Worm (Caenorhabditis elegans) whole organism, late embryonic: Measurements from ENCODE around the gene C01C10.2.

ENCODE experiments used
- C38D4.7 ChIP-seq: fragments of 200-800 bp; sonication (Bioruptor generic); optimal IDR thresholded peaks from 2 replicates; lab custom pipeline; 2018; ENCODE audit warnings: mild to moderate bottlenecking, missing genetic modification characterization, moderate library complexity, missing compliant biosample characterization
- F13H6.1 ChIP-seq: sonication (generic microtip); optimal IDR thresholded peaks from 2 replicates; lab custom pipeline; 2016; ENCODE audit warnings: missing genetic modification characterization, missing compliant biosample characterization
- T23F11.4 ChIP-seq: fragments of 200-800 bp; sonication (Bioruptor generic); optimal IDR thresholded peaks from 2 replicates; lab custom pipeline; 2018; ENCODE audit warnings: mild to moderate bottlenecking, missing genetic modification characterization, missing compliant biosample characterization
- ama-1 ChIP-seq: fragments of 150-350 bp; optimal IDR thresholded peaks from 2 replicates; lab custom pipeline; 2014
- ceh-22 ChIP-seq: sonication (generic microtip); optimal IDR thresholded peaks from 2 replicates; lab custom pipeline; 2017; ENCODE audit warnings: missing biosample characterization, missing genetic modification characterization
- ceh-24 ChIP-seq: sonication (generic microtip); optimal IDR thresholded peaks from 2 replicates; lab custom pipeline; 2016; ENCODE audit warnings: mild to moderate bottlenecking, missing genetic modification characterization, missing compliant biosample characterization
- ceh-45 ChIP-seq: fragments of 200-800 bp; sonication (Bioruptor generic); IDR thresholded peaks from 2 replicates; pipeline ENCODE4 v1.3.6; 2022; ENCODE audit warnings: missing genetic modification reagents, missing genetic modification characterization, missing compliant biosample characterization
- ceh-48 ChIP-seq: sonication (generic microtip); optimal IDR thresholded peaks from 2 replicates; lab custom pipeline; 2016; ENCODE audit warnings: missing genetic modification characterization, inconsistent platforms, missing compliant biosample characterization
- che-1 ChIP-seq: sonication (generic microtip); optimal IDR thresholded peaks from 2 replicates; lab custom pipeline; 2016; ENCODE audit warnings: mild to moderate bottlenecking, missing genetic modification characterization, missing compliant biosample characterization
- dmd-4 ChIP-seq: sonication (generic microtip); optimal IDR thresholded peaks from 2 replicates; lab custom pipeline; 2016; ENCODE audit warnings: borderline replicate concordance, missing genetic modification characterization, missing compliant biosample characterization
- elt-2 ChIP-seq: sonication (generic microtip); optimal IDR thresholded peaks from 2 replicates; lab custom pipeline; 2016; ENCODE audit warnings: missing genetic modification reagents, missing genetic modification characterization, missing compliant biosample characterization
- eyg-1 ChIP-seq: sonication (generic microtip); optimal IDR thresholded peaks from 2 replicates; lab custom pipeline; 2016; ENCODE audit warnings: missing genotype, missing genetic modification characterization, missing compliant biosample characterization
- fkh-6 ChIP-seq: sonication (generic microtip); optimal IDR thresholded peaks from 2 replicates; lab custom pipeline; 2016; ENCODE audit warnings: missing genetic modification characterization, missing compliant biosample characterization
- gmeb-2 ChIP-seq: sonication (generic microtip); optimal IDR thresholded peaks from 2 replicates; lab custom pipeline; 2016; ENCODE audit warnings: missing genetic modification characterization, inconsistent platforms, missing compliant biosample characterization
- hlh-13 ChIP-seq: fragments of 200-800 bp; sonication (Bioruptor generic); optimal IDR thresholded peaks from 2 replicates; lab custom pipeline; 2018; ENCODE audit warnings: mild to moderate bottlenecking, missing genetic modification characterization, missing compliant biosample characterization
- hlh-15 ChIP-seq: sonication (generic microtip); optimal IDR thresholded peaks from 2 replicates; lab custom pipeline; 2016; ENCODE audit warnings: missing genetic modification characterization, missing compliant biosample characterization
- hlh-30 ChIP-seq: sonication (generic microtip); optimal IDR thresholded peaks from 2 replicates; lab custom pipeline; 2017; ENCODE audit warnings: antibody characterized with exemption, missing genetic modification characterization, missing compliant biosample characterization; ENCODE audit not compliant: insufficient read depth
- lim-6 ChIP-seq: sonication (generic microtip); optimal IDR thresholded peaks from 2 replicates; lab custom pipeline; 2016; ENCODE audit warnings: missing genetic modification characterization, missing compliant biosample characterization
- mec-3 ChIP-seq: sonication (generic microtip); optimal IDR thresholded peaks from 2 replicates; lab custom pipeline; 2016; ENCODE audit warnings: borderline replicate concordance, missing genetic modification characterization, missing compliant biosample characterization
- nhr-11 ChIP-seq: fragments of 150-350 bp; optimal IDR thresholded peaks from 2 replicates; lab custom pipeline; 2014; ENCODE audit warnings: missing biosample characterization, missing genetic modification characterization
- pag-3 ChIP-seq: sonication (generic microtip); optimal IDR thresholded peaks from 2 replicates; lab custom pipeline; 2016; ENCODE audit warnings: missing compliant biosample characterization, missing genetic modification characterization, borderline replicate concordance
- pax-1 ChIP-seq: fragments of 150-350 bp; optimal IDR thresholded peaks from 2 replicates; lab custom pipeline; 2014; ENCODE audit warnings: missing biosample characterization, missing genetic modification characterization
- pros-1 ChIP-seq: fragments of 150-350 bp; optimal IDR thresholded peaks from 2 replicates; lab custom pipeline; 2014; ENCODE audit warnings: missing biosample characterization, missing genetic modification reagents, missing genetic modification characterization
- ref-2 ChIP-seq: sonication (generic microtip); optimal IDR thresholded peaks from 2 replicates; lab custom pipeline; 2016; ENCODE audit warnings: missing genetic modification characterization, missing compliant biosample characterization
- rnt-1 ChIP-seq: sonication (generic microtip); optimal IDR thresholded peaks from 2 replicates; lab custom pipeline; 2016; ENCODE audit warnings: missing genetic modification characterization, missing compliant biosample characterization
- sdc-2 ChIP-seq: sonication (generic microtip); optimal IDR thresholded peaks from 2 replicates; lab custom pipeline; 2016; ENCODE audit warnings: missing genotype, missing genetic modification characterization, missing compliant biosample characterization
- sox-4 ChIP-seq: sonication (generic microtip); optimal IDR thresholded peaks from 2 replicates; lab custom pipeline; 2017; ENCODE audit warnings: mild to moderate bottlenecking, missing genetic modification characterization, inconsistent platforms, missing compliant biosample characterization
- unc-3 ChIP-seq, 2 experiments: fragments of 200-800 bp in 1 of 2; sonication (Bioruptor generic) in 1 of 2; sonication (generic microtip) in 1 of 2; conservative IDR thresholded peaks in 1 of 2; optimal IDR thresholded peaks in 1 of 2; 2 replicates each; pipeline versions ENCODE4 v1.3.6 to Lab custom; 2016 to 2022; ENCODE audit warnings: missing compliant biosample characterization in 2 of 2, missing genetic modification characterization in 2 of 2, missing genetic modification reagents in 1 of 2
- unc-42 ChIP-seq: sonication (generic microtip); optimal IDR thresholded peaks from 2 replicates; lab custom pipeline; 2016; ENCODE audit warnings: missing genotype, missing genetic modification characterization, missing compliant biosample characterization
- unc-55 ChIP-seq: sonication (generic microtip); optimal IDR thresholded peaks from 2 replicates; lab custom pipeline; 2017; ENCODE audit warnings: missing biosample characterization, missing genetic modification reagents, missing genetic modification characterization
- unc-86 ChIP-seq: sonication (generic microtip); optimal IDR thresholded peaks from 2 replicates; lab custom pipeline; 2016; ENCODE audit warnings: missing genetic modification characterization, missing compliant biosample characterization
- zip-5 ChIP-seq: sonication (generic microtip); optimal IDR thresholded peaks from 2 replicates; lab custom pipeline; 2016; ENCODE audit warnings: missing genetic modification characterization, missing compliant biosample characterization

The C01C10.2 gene

DNA sequence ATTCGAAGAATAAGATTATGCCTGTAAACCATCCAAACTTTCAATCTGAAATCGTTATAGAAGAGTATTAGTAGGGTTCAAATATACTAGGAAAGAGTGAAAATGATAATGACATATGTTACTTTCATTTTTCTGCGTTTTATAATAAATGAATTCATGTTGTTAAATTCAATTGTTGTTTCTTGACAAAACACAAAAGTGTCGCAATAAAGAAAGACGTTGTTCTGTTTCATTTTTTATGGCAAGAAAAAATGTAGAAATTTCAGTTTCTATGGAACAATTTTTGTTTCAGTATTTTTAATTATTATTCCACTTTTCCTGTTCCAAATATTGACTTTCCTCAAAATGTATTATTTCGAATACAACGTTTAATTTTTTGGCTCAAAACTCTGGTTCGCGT is 37.1 kb downstream of the C01C10.2 start, which contains the start of gene C10A4.4:
TSS of gene C10A4.4 (plus strand) at position 301 of the 400 bp plus-strand sequence.
- TF ChIP-seq dmd-4 (tag; lab: Kevin White, UChicago) = no peak
- no peak for TF ChIP-seq ama-1

- no peak for TF ChIP-seq ceh-48
- TF ChIP-seq C38D4.7 (GFP tag; lab: Kevin White, UChicago) = no peak
- no peak for TF ChIP-seq che-1
- TF ChIP-seq sox-4 (tag; lab: Kevin White, UChicago) = no peak
- no peak for TF ChIP-seq eyg-1
- TF ChIP-seq rnt-1 (tag; lab: Kevin White, UChicago) = no peak
- no peak for TF ChIP-seq fkh-6 (tag; lab: Kevin White, UChicago)
- no peak for TF ChIP-seq ceh-45 (GFP tag; lab: Robert Waterston, UW)
- TF ChIP-seq ref-2 = no peak
- no peak for TF ChIP-seq nhr-11
- TF ChIP-seq ceh-24 = no peak
These were observed 39.3 kb downstream of the C01C10.2 start, which contains the start of gene C10A4.10 for ce11 chrX:7398584-7398983. Gene C10A4.10 (plus strand): TSS chrX:7398884.

ce11 chrX:7397935-7398334 is 40.0 kb downstream of the C01C10.2 start, which contains the start of gene C10A4.13:
Gene C10A4.13 (minus strand): TSS chrX:7398035.
- TF ChIP-seq hlh-15 (tag; lab: Kevin White, UChicago) (no peak), ref-2 (no peak), T23F11.4 (GFP tag; lab: Kevin White, UChicago) (no peak), lim-6 (no peak), unc-86 (tag; lab: Kevin White, UChicago) (no peak), mec-3 (no peak), fkh-6 (tag; lab: Kevin White, UChicago) (no peak), sdc-2 (tag; lab: Kevin White, UChicago) (no peak), gmeb-2 (tag; lab: Kevin White, UChicago) (no peak), unc-3 (GFP tag; conservative IDR thresholded peaks at IDR 0.05; lab: Robert Waterston, UW) (no peak), unc-3 (tag; optimal IDR thresholded peaks at IDR 0.05; lab: Kevin White, UChicago) (no peak), pros-1 (no peak), nhr-11 (no peak), hlh-30 (tag; lab: Kevin White, UChicago) (no peak), ceh-45 (GFP tag; lab: Robert Waterston, UW) (no peak), che-1 (no peak), unc-55 (no peak)

DNA sequence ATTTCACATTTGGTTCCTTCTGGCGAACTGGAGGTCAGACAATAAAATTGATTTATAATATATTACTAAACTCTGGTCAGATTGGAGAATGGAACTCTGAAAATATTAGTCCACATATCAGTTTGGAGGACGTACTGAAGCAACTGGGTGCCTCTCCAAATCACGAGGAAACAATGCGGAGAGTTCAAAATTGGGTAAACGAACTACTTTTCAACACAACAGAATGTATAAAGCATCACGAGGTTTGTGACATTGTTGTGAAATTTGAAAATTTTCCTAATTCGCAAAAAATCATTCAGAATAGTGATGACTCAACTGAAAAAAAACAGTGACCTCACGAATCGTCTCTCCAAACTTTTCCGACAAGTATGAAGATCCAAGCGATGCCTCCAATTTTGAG is 44.8 kb downstream of the C01C10.2 start, which contains the start of gene gad-2:
TSS of gene gad-2 (plus strand) at position 301 of the 400 bp plus-strand sequence.
- TF ChIP-seq zip-5 (tag; lab: Kevin White, UChicago) (no peak), sox-4 (tag; lab: Kevin White, UChicago) (no peak), elt-2 (tag; lab: Kevin White, UChicago) (no peak), hlh-15 (tag; lab: Kevin White, UChicago) (no peak)
- TF ChIP-seq, all 69 proteins: peak for 0

- TF ChIP-seq mec-3 (no peak), che-1 (no peak), ceh-24 (no peak), pax-1 (tag; lab: Kevin White, UChicago) (no peak), ceh-22 (no peak), hlh-13 (GFP tag; lab: Kevin White, UChicago) (no peak), F13H6.1 (tag; lab: Kevin White, UChicago) (no peak), pag-3 (no peak), unc-42 (no peak)
These were observed 47.6 kb downstream of the C01C10.2 start, which contains the start of gene C10A4.6 for ce11 chrX:7390270-7390669. Gene C10A4.6 (plus strand): TSS chrX:7390570.
